Fruit fly (Drosophila melanogaster): ENCODE measurements around the gene CheB38c.

DNA sequence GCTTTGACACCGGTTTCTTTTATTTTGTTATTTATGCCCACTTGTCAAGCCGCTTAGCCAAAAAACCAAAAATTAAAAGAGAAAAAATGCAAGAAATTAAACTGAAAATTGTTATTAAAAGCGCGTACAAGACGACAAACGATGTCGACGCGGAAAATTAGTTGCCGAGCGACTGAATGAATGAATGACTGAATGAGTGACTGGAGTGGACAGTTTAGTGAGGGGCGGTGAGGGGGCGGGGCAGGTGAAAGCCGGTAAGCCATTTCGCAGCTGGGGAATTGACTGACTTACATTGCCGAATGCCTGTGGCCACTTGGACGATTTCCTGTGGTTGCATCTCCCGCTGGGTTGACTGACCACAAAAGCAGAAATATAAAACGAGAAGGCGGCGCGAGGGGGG, 14.0 kb downstream of the CheB38c start:
- TF ChIP-seq CG8478 (optimal IDR thresholded peaks at IDR 0.05) (no peak), CTCF (optimal IDR thresholded peaks at IDR 0.05) (no peak)
